Fruit fly (Drosophila melanogaster): Measurements from ENCODE around the gene CG3062.

CG3062 gene

dm6 chrX:4666650-4667360 lies 22.1 kb upstream of the CG3062 start, which contains the start of gene CG3009 (continued):
- TF ChIP-seq zen (tag; optimal IDR thresholded peaks at IDR 0.05), result peak; percentile 83
- peak; percentile 94 for TF ChIP-seq C15 (GFP tag; IDR thresholded peaks at IDR 0.05)
- peak; percentile 93 for TF ChIP-seq Max (GFP tag; optimal IDR thresholded peaks at IDR 0.05)
- peak; percentile 94 for TF ChIP-seq CG4820 (GFP tag; optimal IDR thresholded peaks at IDR 0.05)
- peak; percentile 97 for TF ChIP-seq al (GFP tag; IDR thresholded peaks at IDR 0.05)
- peak; percentile 98 for TF ChIP-seq CG30403 (GFP tag; optimal IDR thresholded peaks at IDR 0.05)
- TF ChIP-seq Dek (tag; optimal IDR thresholded peaks at IDR 0.05), result peak; percentile 96
- TF ChIP-seq Dad (GFP tag; optimal IDR thresholded peaks at IDR 0.05), result peak; percentile 98
- peak; percentile 98 for TF ChIP-seq CG11456 (GFP tag; IDR thresholded peaks at IDR 0.05)
- peak; percentile 98 for TF ChIP-seq CG9609 (GFP tag; optimal IDR thresholded peaks at IDR 0.05)
- peak; percentile 95 for TF ChIP-seq NC2β (GFP tag; optimal IDR thresholded peaks at IDR 0.05)
- TF ChIP-seq ash1 (GFP tag; optimal IDR thresholded peaks at IDR 0.05), result peak; percentile 77
- 0 out of 3 replicates have a peak, but pooled peaks have one; percentile 12 for TF ChIP-seq Opbp (GFP tag; IDR thresholded peaks at IDR 0.05; ENCODE audit: partially characterized antibody)
- TF ChIP-seq Rfx (GFP tag; IDR thresholded peaks at IDR 0.05), result peak; percentile 99
- peak; percentile 74 for TF ChIP-seq CG17912 (GFP tag; optimal IDR thresholded peaks at IDR 0.05)
- TF ChIP-seq aop (GFP tag; IDR thresholded peaks at IDR 0.05), result peak; percentile 81
- TF ChIP-seq CG10321 (GFP tag; IDR thresholded peaks at IDR 0.05), result peak; percentile 82
- TF ChIP-seq CG9215 (GFP tag; IDR thresholded peaks at IDR 0.05), result peak; percentile 96
- TF ChIP-seq ab (GFP tag; optimal IDR thresholded peaks at IDR 0.05), result peak; percentile 87
- peak; percentile 94 to 95 for TF ChIP-seq bsh (GFP tag; optimal IDR thresholded peaks at IDR 0.05)
- peak; percentile 95 for TF ChIP-seq luna (GFP tag; optimal IDR thresholded peaks at IDR 0.05)
- TF ChIP-seq pan (optimal IDR thresholded peaks at IDR 0.05), result no peak
- TF ChIP-seq pan (GFP tag; optimal IDR thresholded peaks at IDR 0.05 in 1 of 2, IDR thresholded peaks at IDR 0.05 in 1 of 2), result peak in 1 of 2 experiments; percentile 98
- peak; percentile 96 for TF ChIP-seq Fer3 (tag; optimal IDR thresholded peaks at IDR 0.05)
- no peak for TF ChIP-seq nerfin-2 (GFP tag; IDR thresholded peaks at IDR 0.05; ENCODE audit: partially characterized antibody)
- peak; percentile 95 for TF ChIP-seq en (GFP tag; optimal IDR thresholded peaks at IDR 0.05)
- TF ChIP-seq Dip2 (GFP tag; IDR thresholded peaks at IDR 0.05), result peak; percentile 75
- peak; percentile 90 for TF ChIP-seq CG1024 (GFP tag; IDR thresholded peaks at IDR 0.05)
- TF ChIP-seq ase (GFP tag; IDR thresholded peaks at IDR 0.05), result peak; percentile 96
- TF ChIP-seq HLH54F (GFP tag; optimal IDR thresholded peaks at IDR 0.05), result peak; percentile 98
- peak; percentile 38 for TF ChIP-seq CG1832 (GFP tag; optimal IDR thresholded peaks at IDR 0.05)
- peak; percentile 27 for TF ChIP-seq CG7745 (tag; optimal IDR thresholded peaks at IDR 0.05)
- peak; percentile 95 for TF ChIP-seq CG17612 (GFP tag; IDR thresholded peaks at IDR 0.05)
- peak; percentile 97 for TF ChIP-seq esg (GFP tag; conservative IDR thresholded peaks at IDR 0.05)
- no peak for TF ChIP-seq cad (GFP tag; optimal IDR thresholded peaks at IDR 0.05)
- TF ChIP-seq Atf6 (GFP tag; IDR thresholded peaks at IDR 0.05), result peak; percentile 98
- no peak for TF ChIP-seq hb (GFP tag; IDR thresholded peaks at IDR 0.05; ENCODE audit: partially characterized antibody)
- TF ChIP-seq eyg (GFP tag; optimal IDR thresholded peaks at IDR 0.05), result peak; percentile 97
- TF ChIP-seq sc (optimal IDR thresholded peaks at IDR 0.05), result no peak
- TF ChIP-seq sc (GFP tag; optimal IDR thresholded peaks at IDR 0.05), result peak; percentile 89
- TF ChIP-seq lab (GFP tag; optimal IDR thresholded peaks at IDR 0.05), result peak; percentile 99
- peak; percentile 97 to 98 for TF ChIP-seq Pdp1 (GFP tag; optimal IDR thresholded peaks at IDR 0.05)
- TF ChIP-seq bbx (GFP tag; IDR thresholded peaks at IDR 0.05; ENCODE audit: partially characterized antibody), result no peak
- no peak for TF ChIP-seq inv (GFP tag; IDR thresholded peaks at IDR 0.05; ENCODE audit: partially characterized antibody)
- TF ChIP-seq lbe (GFP tag; optimal IDR thresholded peaks at IDR 0.05), result peak; percentile 90
- peak; percentile 98 for TF ChIP-seq caup (GFP tag; optimal IDR thresholded peaks at IDR 0.05; ENCODE audit: severe bottlenecking)
- peak; percentile 97 for TF ChIP-seq NFAT (GFP tag; IDR thresholded peaks at IDR 0.05)
- peak; percentile 92 for TF ChIP-seq sima (GFP tag; optimal IDR thresholded peaks at IDR 0.05)
- peak; percentile 95 for TF ChIP-seq CG2889 (GFP tag; IDR thresholded peaks at IDR 0.05)
- TF ChIP-seq CG10147 (GFP tag; optimal IDR thresholded peaks at IDR 0.05), result peak; percentile 97

All from whole organism, embryonic.